Worm (Caenorhabditis elegans) whole organism, mixed stage, embryonic: Measurements from ENCODE around the gene srx-84.
A peak's percentile ranks its signal among the peaks of the same experiment; 100 is the strongest.

Experiments used
- M03D4.4 ChIP-seq: sonication (generic microtip); optimal IDR thresholded peaks from 2 replicates; lab custom pipeline; 2017; ENCODE audit warnings: mild to moderate bottlenecking, missing genetic modification characterization, missing compliant biosample characterization
- bed-3 ChIP-seq: fragments of 200-800 bp; sonication (Bioruptor generic); optimal IDR thresholded peaks from 3 replicates; lab custom pipeline; 2018; ENCODE audit warnings: mild to moderate bottlenecking, missing genetic modification characterization, moderate library complexity, missing compliant biosample characterization
- blmp-1 ChIP-seq: fragments of 150-350 bp; optimal IDR thresholded peaks from 2 replicates; lab custom pipeline; 2014; ENCODE audit warnings: missing biosample characterization, missing genetic modification characterization
- ceh-43 ChIP-seq: fragments of 200-800 bp; sonication (Bioruptor generic); optimal IDR thresholded peaks from 2 replicates; lab custom pipeline; 2018; ENCODE audit warnings: mild to moderate bottlenecking, missing genetic modification characterization, moderate library complexity, missing compliant biosample characterization
- ces-1 ChIP-seq: fragments of 150-350 bp; optimal IDR thresholded peaks from 2 replicates; lab custom pipeline; 2014; ENCODE audit warnings: missing biosample characterization, missing genetic modification reagents, missing genetic modification characterization
- cnd-1 ChIP-seq: fragments of 200-800 bp; sonication (Bioruptor generic); optimal IDR thresholded peaks from 2 replicates; lab custom pipeline; 2018; ENCODE audit warnings: mild to moderate bottlenecking, missing genetic modification characterization, missing compliant biosample characterization
- drap-1 ChIP-seq: fragments of 200-800 bp; sonication (Bioruptor generic); optimal IDR thresholded peaks from 3 replicates; lab custom pipeline; 2018; ENCODE audit warnings: mild to moderate bottlenecking, missing genetic modification characterization, missing compliant biosample characterization
- elt-1 ChIP-seq: sonication (generic microtip); optimal IDR thresholded peaks from 2 replicates; lab custom pipeline; 2017; ENCODE audit warnings: missing genetic modification characterization, mild to moderate bottlenecking, missing compliant biosample characterization, antibody characterized with exemption, moderate library complexity, borderline replicate concordance; ENCODE audit not compliant: insufficient read depth
- elt-3 ChIP-seq: fragments of 150-350 bp; optimal IDR thresholded peaks from 2 replicates; lab custom pipeline; 2014; ENCODE audit warnings: missing biosample characterization, missing genetic modification characterization
- flh-1 ChIP-seq: fragments of 200-800 bp; sonication (Bioruptor generic); optimal IDR thresholded peaks from 2 replicates; lab custom pipeline; 2018; ENCODE audit warnings: mild to moderate bottlenecking, missing genetic modification characterization, moderate library complexity, missing compliant biosample characterization
- ham-2 ChIP-seq: fragments of 200-800 bp; sonication (Bioruptor generic); optimal IDR thresholded peaks from 2 replicates; lab custom pipeline; 2018; ENCODE audit warnings: mild to moderate bottlenecking, missing genetic modification characterization, missing compliant biosample characterization
- hlh-1 ChIP-seq: fragments of 150-350 bp; optimal IDR thresholded peaks from 2 replicates; lab custom pipeline; 2014; ENCODE audit warnings: missing biosample characterization, missing genetic modification reagents, missing genetic modification characterization
- lin-13 ChIP-seq: fragments of 150-350 bp; optimal IDR thresholded peaks from 2 replicates; lab custom pipeline; 2014; ENCODE audit warnings: missing biosample characterization, missing genetic modification characterization
- lin-32 ChIP-seq: fragments of 200-800 bp; sonication (Bioruptor generic); optimal IDR thresholded peaks from 2 replicates; lab custom pipeline; 2018; ENCODE audit warnings: mild to moderate bottlenecking, missing genetic modification characterization, missing compliant biosample characterization
- lsy-2 ChIP-seq: fragments of 150-350 bp; optimal IDR thresholded peaks from 2 replicates; lab custom pipeline; 2014; ENCODE audit warnings: missing biosample characterization, missing genetic modification characterization
- mab-5 ChIP-seq: fragments of 150-350 bp; optimal IDR thresholded peaks from 2 replicates; lab custom pipeline; 2014; ENCODE audit warnings: missing biosample characterization, missing genetic modification characterization
- mep-1 ChIP-seq: fragments of 150-350 bp; optimal IDR thresholded peaks from 2 replicates; lab custom pipeline; 2017; ENCODE audit warnings: missing biosample characterization, missing genetic modification reagents, missing genetic modification characterization, inconsistent platforms
- mls-2 ChIP-seq: sonication (generic microtip); optimal IDR thresholded peaks from 2 replicates; lab custom pipeline; 2016; ENCODE audit warnings: mild to moderate bottlenecking, missing genetic modification characterization, moderate library complexity, missing compliant biosample characterization
- nhr-12 ChIP-seq: fragments of 150-350 bp; optimal IDR thresholded peaks from 2 replicates; lab custom pipeline; 2014; ENCODE audit warnings: missing biosample characterization, missing genetic modification characterization
- nhr-2 ChIP-seq: fragments of 150-350 bp; optimal IDR thresholded peaks from 2 replicates; lab custom pipeline; 2014; ENCODE audit warnings: missing biosample characterization, missing genetic modification characterization
- nhr-28 ChIP-seq: fragments of 150-350 bp; optimal IDR thresholded peaks from 2 replicates; lab custom pipeline; 2014; ENCODE audit warnings: missing biosample characterization, missing genetic modification characterization
- nhr-76 ChIP-seq: sonication (generic microtip); optimal IDR thresholded peaks from 2 replicates; lab custom pipeline; 2017; ENCODE audit warnings: missing biosample characterization, missing genetic modification characterization
- pha-4 ChIP-seq: fragments of 150-350 bp; optimal IDR thresholded peaks from 2 replicates; lab custom pipeline; 2018; ENCODE audit warnings: missing biosample characterization, missing genetic modification reagents, missing genetic modification characterization
- sem-2 ChIP-seq: fragments of 200-800 bp; sonication (Bioruptor generic); optimal IDR thresholded peaks from 2 replicates; lab custom pipeline; 2018; ENCODE audit warnings: mild to moderate bottlenecking, missing genetic modification characterization, missing compliant biosample characterization
- snpc-4 ChIP-seq: fragments of 150-350 bp; optimal IDR thresholded peaks from 2 replicates; lab custom pipeline; 2014; ENCODE audit warnings: missing biosample characterization, missing genetic modification characterization
- sptf-1 ChIP-seq: sonication (generic microtip); optimal IDR thresholded peaks from 2 replicates; lab custom pipeline; 2017; ENCODE audit warnings: mild to moderate bottlenecking, missing genetic modification characterization, moderate library complexity, missing compliant biosample characterization
- tbx-8 ChIP-seq: fragments of 200-800 bp; sonication (Bioruptor generic); optimal IDR thresholded peaks from 2 replicates; lab custom pipeline; 2018; ENCODE audit warnings: mild to moderate bottlenecking, missing genetic modification characterization, moderate library complexity, missing compliant biosample characterization
- unc-39 ChIP-seq: fragments of 150-350 bp; optimal IDR thresholded peaks from 2 replicates; lab custom pipeline; 2014; ENCODE audit warnings: missing biosample characterization, missing genetic modification characterization
- unc-62 ChIP-seq: fragments of 150-350 bp; optimal IDR thresholded peaks from 2 replicates; lab custom pipeline; 2014; ENCODE audit warnings: missing biosample characterization, missing genetic modification reagents, missing genetic modification characterization
- zip-8 ChIP-seq: fragments of 150-350 bp; optimal IDR thresholded peaks from 2 replicates; lab custom pipeline; 2014; ENCODE audit warnings: missing biosample characterization, missing genetic modification characterization
- ztf-11 ChIP-seq: fragments of 150-350 bp; optimal IDR thresholded peaks from 2 replicates; lab custom pipeline; 2014; ENCODE audit warnings: missing biosample characterization, missing genetic modification characterization

Gene srx-84

ce11 chrV:11572803-11573490 is 26.0 kb upstream of the srx-84 start, which contains the start of the genes H12C20.7 and nhr-68:
H12C20.7 (minus strand) TSS chrV:11572990.
nhr-68 (plus strand) TSS chrV:11573440.
- no peak for TF ChIP-seq nhr-2 (tag; lab: Kevin White, UChicago)
- peak; percentile 58 for TF ChIP-seq elt-1 (tag; lab: Kevin White, UChicago)

- no peak for TF ChIP-seq flh-1 (GFP tag; lab: Kevin White, UChicago)
- TF ChIP-seq snpc-4 (tag; lab: Kevin White, UChicago): no peak
- TF ChIP-seq blmp-1 (tag; lab: Kevin White, UChicago): no peak
- no peak for TF ChIP-seq zip-8
Observed at ce11 chrV:11574563-11574962, 24.3 kb upstream of the srx-84 start.

DNA sequence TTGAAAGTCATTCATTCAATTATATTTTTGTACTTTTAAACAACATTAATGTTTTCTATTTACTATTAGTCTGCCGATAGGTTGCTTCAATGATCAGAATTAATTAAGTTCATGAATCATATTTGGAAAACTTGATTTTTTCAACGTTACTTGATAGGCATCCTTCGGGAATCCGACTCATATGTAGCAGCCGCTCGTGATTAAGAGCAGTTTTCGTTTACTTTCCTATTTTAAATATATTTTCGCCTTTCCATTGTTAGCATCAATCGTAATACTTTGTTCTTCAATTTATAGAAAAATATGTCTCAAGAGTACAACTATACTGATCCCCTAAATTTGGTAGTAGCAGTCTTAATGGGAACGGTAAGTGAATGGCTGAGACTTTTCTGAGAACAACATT is 18.1 kb upstream of the srx-84 start, which contains the start of gene srx-90:
srx-90 (plus strand) TSS at position 301 of the 400 bp plus-strand sequence.
- TF ChIP-seq elt-3 (tag; lab: Kevin White, UChicago): no peak
- no peak for TF ChIP-seq unc-62 (GFP tag; lab: Kevin White, UChicago)
- no peak for TF ChIP-seq lin-13 (tag; lab: Kevin White, UChicago)
- no peak for TF ChIP-seq drap-1
- TF ChIP-seq snpc-4 (tag; lab: Kevin White, UChicago): no peak
- TF ChIP-seq nhr-28 (tag; lab: Kevin White, UChicago): no peak
- TF ChIP-seq lin-32: no peak
- TF ChIP-seq tbx-8 (GFP tag; lab: Kevin White, UChicago): no peak
- no peak for TF ChIP-seq unc-39 (tag; lab: Kevin White, UChicago)
- TF ChIP-seq ceh-43 (GFP tag; lab: Kevin White, UChicago): no peak
- no peak for TF ChIP-seq ces-1 (GFP tag; lab: Kevin White, UChicago)
- TF ChIP-seq hlh-1 (tag; lab: Kevin White, UChicago): no peak

ce11 chrV:11583212-11583611 is 15.7 kb upstream of the srx-84 start, which contains the start of gene srx-88:
srx-88 (plus strand) TSS chrV:11583512.
- TF ChIP-seq ceh-43 (GFP tag; lab: Kevin White, UChicago) (no peak), unc-39 (tag; lab: Kevin White, UChicago) (no peak), mep-1 (tag; lab: Kevin White, UChicago) (no peak), lsy-2 (no peak), lin-32 (no peak), ztf-11 (tag; lab: Kevin White, UChicago) (no peak), cnd-1 (tag; lab: Kevin White, UChicago) (no peak), elt-3 (tag; lab: Kevin White, UChicago) (no peak), snpc-4 (tag; lab: Kevin White, UChicago) (no peak), pha-4 (tag; lab: Kevin White, UChicago) (no peak), M03D4.4 (no peak), sptf-1 (tag; lab: Kevin White, UChicago) (no peak), sem-2 (no peak), bed-3 (no peak), zip-8 (no peak), mls-2 (tag; lab: Kevin White, UChicago) (no peak), hlh-1 (tag; lab: Kevin White, UChicago) (no peak), nhr-12 (tag; lab: Kevin White, UChicago) (no peak)

DNA sequence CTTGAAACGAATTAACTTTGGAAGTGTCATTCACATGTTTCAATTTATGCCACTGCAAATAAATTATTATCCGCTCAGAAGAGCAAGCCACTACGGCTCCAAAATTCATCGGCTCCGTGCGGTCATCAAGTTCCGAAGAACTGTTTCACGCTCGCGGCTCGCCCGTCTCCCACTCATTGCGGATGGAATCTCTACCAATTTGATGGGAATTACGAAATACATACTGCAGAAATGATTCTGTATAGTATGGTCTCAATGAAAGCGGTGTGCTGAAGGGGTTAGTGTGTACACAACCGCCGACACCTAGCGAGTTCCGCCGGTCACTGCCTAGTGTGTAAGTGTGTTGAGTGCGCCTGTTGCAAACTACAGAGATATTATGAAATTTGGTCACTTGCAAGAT is 13.8 kb upstream of the srx-84 start:
- TF ChIP-seq snpc-4 (tag; lab: Kevin White, UChicago): no peak
- TF ChIP-seq nhr-2 (tag; lab: Kevin White, UChicago): no peak
- TF ChIP-seq nhr-28 (tag; lab: Kevin White, UChicago): no peak
- no peak for TF ChIP-seq unc-62 (GFP tag; lab: Kevin White, UChicago)
- TF ChIP-seq zip-8: no peak
- TF ChIP-seq M03D4.4: no peak
- TF ChIP-seq mab-5 (tag; lab: Kevin White, UChicago): no peak
- no peak for TF ChIP-seq ces-1 (GFP tag; lab: Kevin White, UChicago)
- TF ChIP-seq blmp-1 (tag; lab: Kevin White, UChicago): no peak
- no peak for TF ChIP-seq ham-2
- no peak for TF ChIP-seq nhr-76
